Fruit fly (Drosophila melanogaster) whole organism, prepupa: ENCODE data around the gene ome.
A peak's percentile ranks its signal among the peaks of the same experiment; 100 is the strongest.

Experiments
- Blimp-1 ChIP-seq: fragments of 200-800 bp; sonication (Bioruptor generic); optimal IDR thresholded peaks from 3 replicates; lab custom pipeline; 2017; ENCODE audit warnings: missing biosample characterization, missing genetic modification characterization, mild to moderate bottlenecking, moderate library complexity, missing genetic modification reagents
- CG10631 ChIP-seq: fragments of 200-800 bp; sonication (Bioruptor generic); optimal IDR thresholded peaks from 2 replicates; lab custom pipeline; 2016; ENCODE audit warnings: missing biosample characterization, missing genetic modification characterization
- CG10669 ChIP-seq: fragments of 200-800 bp; sonication (Bioruptor generic); optimal IDR thresholded peaks from 3 replicates; lab custom pipeline; 2018; ENCODE audit warnings: missing biosample characterization, mild to moderate bottlenecking, missing genetic modification characterization, moderate library complexity
- CG11762 ChIP-seq: fragments of 200-800 bp; sonication (Bioruptor generic); optimal IDR thresholded peaks from 3 replicates; lab custom pipeline; 2016; ENCODE audit warnings: missing biosample characterization, missing genetic modification characterization; ENCODE audit not compliant: insufficient read depth
- CG15336 ChIP-seq: fragments of 200-800 bp; sonication (Bioruptor generic); IDR thresholded peaks from 2 replicates; pipeline ENCODE4 v1.3.6; 2022; ENCODE audit warnings: missing biosample characterization, missing genetic modification characterization
- CG1621 ChIP-seq: fragments of 200-800 bp; sonication (Bioruptor generic); optimal IDR thresholded peaks from 3 replicates; lab custom pipeline; 2018; ENCODE audit warnings: missing biosample characterization, mild to moderate bottlenecking, missing genetic modification characterization
- CG16779 ChIP-seq: fragments of 200-800 bp; sonication (Bioruptor generic); optimal IDR thresholded peaks from 3 replicates; lab custom pipeline; 2017; ENCODE audit warnings: missing biosample characterization, mild to moderate bottlenecking, missing genetic modification characterization
- CG3032 ChIP-seq: fragments of 200-800 bp; optimal IDR thresholded peaks from 2 replicates; lab custom pipeline; 2019; ENCODE audit warnings: missing biosample characterization, mild to moderate bottlenecking, missing genetic modification characterization, moderate library complexity
- CG32006 ChIP-seq: fragments of 200-800 bp; sonication (Bioruptor generic); optimal IDR thresholded peaks from 3 replicates; lab custom pipeline; 2017; ENCODE audit warnings: missing biosample characterization, mild to moderate bottlenecking, missing genetic modification characterization
- CG34406 ChIP-seq: fragments of 200-800 bp; sonication (Bioruptor generic); optimal IDR thresholded peaks from 3 replicates; lab custom pipeline; 2016; ENCODE audit warnings: missing biosample characterization, missing genetic modification characterization
- CG3919 ChIP-seq: fragments of 200-800 bp; sonication (Bioruptor generic); optimal IDR thresholded peaks from 3 replicates; lab custom pipeline; 2016; ENCODE audit warnings: missing biosample characterization, missing genetic modification characterization
- CG4318 ChIP-seq: fragments of 200-800 bp; sonication (Bioruptor generic); optimal IDR thresholded peaks from 3 replicates; lab custom pipeline; 2017; ENCODE audit warnings: missing biosample characterization, mild to moderate bottlenecking, missing genetic modification characterization
- CG6163 ChIP-seq: fragments of 200-800 bp; sonication (Bioruptor generic); IDR thresholded peaks from 3 replicates; pipeline ENCODE4 v1.3.6; 2022; ENCODE audit warnings: missing biosample characterization, missing genetic modification characterization
- CG6276 ChIP-seq: fragments of 200-800 bp; sonication (Bioruptor generic); optimal IDR thresholded peaks from 2 replicates; lab custom pipeline; 2017; ENCODE audit warnings: missing biosample characterization, mild to moderate bottlenecking, missing genetic modification characterization
- CG6792 ChIP-seq: fragments of 200-800 bp; sonication (Bioruptor generic); optimal IDR thresholded peaks from 3 replicates; lab custom pipeline; 2016; ENCODE audit warnings: missing biosample characterization, missing genetic modification characterization
- CG6808 ChIP-seq: fragments of 200-800 bp; sonication (Bioruptor generic); optimal IDR thresholded peaks from 3 replicates; lab custom pipeline; 2017; ENCODE audit warnings: missing biosample characterization, missing genetic modification characterization, mild to moderate bottlenecking, moderate library complexity, missing genetic modification reagents
- CG7368 ChIP-seq: fragments of 200-800 bp; sonication (Bioruptor generic); optimal IDR thresholded peaks from 3 replicates; lab custom pipeline; 2016; ENCODE audit warnings: missing biosample characterization, missing genetic modification characterization
- CG8119 ChIP-seq: fragments of 200-800 bp; sonication (Bioruptor generic); IDR thresholded peaks from 3 replicates; pipeline ENCODE4 v1.3.6; 2022; ENCODE audit warnings: missing biosample characterization, missing genetic modification characterization
- CG9139 ChIP-seq: fragments of 200-800 bp; sonication (Bioruptor generic); optimal IDR thresholded peaks from 3 replicates; lab custom pipeline; 2017; ENCODE audit warnings: missing biosample characterization, mild to moderate bottlenecking, missing genetic modification characterization
- Eip75B ChIP-seq: fragments of 200-800 bp; sonication (Bioruptor generic); optimal IDR thresholded peaks from 3 replicates; lab custom pipeline; 2016; ENCODE audit warnings: missing biosample characterization, missing genetic modification characterization
- Eip78C ChIP-seq: fragments of 200-800 bp; sonication (Bioruptor generic); peaks from one replicate; lab custom pipeline; 2016; ENCODE audit warnings: missing biosample characterization, missing genetic modification characterization
- Eip93F ChIP-seq: fragments of 200-800 bp; sonication (Bioruptor generic); optimal IDR thresholded peaks from 2 replicates; lab custom pipeline; 2016; ENCODE audit warnings: missing biosample characterization, mild to moderate bottlenecking, missing genetic modification characterization
- Ets96B ChIP-seq: fragments of 200-800 bp; optimal IDR thresholded peaks from 2 replicates; lab custom pipeline; 2019; ENCODE audit warnings: missing biosample characterization, mild to moderate bottlenecking, missing genetic modification characterization, moderate library complexity
- Gug ChIP-seq: fragments of 200-800 bp; sonication (Bioruptor generic); IDR thresholded peaks from 2 replicates; pipeline ENCODE4 v1.3.6; 2022; ENCODE audit warnings: missing biosample characterization, missing genetic modification characterization
- Hr39 ChIP-seq: fragments of 200-800 bp; sonication (Bioruptor generic); optimal IDR thresholded peaks from 2 replicates; lab custom pipeline; 2016; ENCODE audit warnings: missing biosample characterization, missing genetic modification characterization
- Lpt ChIP-seq: fragments of 200-800 bp; sonication (Bioruptor generic); optimal IDR thresholded peaks from 3 replicates; lab custom pipeline; 2016; ENCODE audit warnings: missing biosample characterization, missing genetic modification characterization
- Met ChIP-seq: fragments of 200-800 bp; sonication (Bioruptor generic); optimal IDR thresholded peaks from 3 replicates; lab custom pipeline; 2016; ENCODE audit warnings: missing biosample characterization, missing genetic modification characterization
- OdsH ChIP-seq: fragments of 200-800 bp; sonication (Bioruptor generic); optimal IDR thresholded peaks from 3 replicates; lab custom pipeline; 2016; ENCODE audit warnings: missing biosample characterization, missing genetic modification characterization
- Smox ChIP-seq: fragments of 200-800 bp; sonication (Bioruptor generic); optimal IDR thresholded peaks from 3 replicates; lab custom pipeline; 2016; ENCODE audit warnings: missing biosample characterization, missing genetic modification characterization
- Sox15 ChIP-seq: fragments of 200-800 bp; sonication (Bioruptor generic); optimal IDR thresholded peaks from 3 replicates; lab custom pipeline; 2016; ENCODE audit warnings: missing biosample characterization, missing genetic modification characterization
- achi ChIP-seq: fragments of 200-800 bp; sonication (Bioruptor generic); optimal IDR thresholded peaks from 3 replicates; lab custom pipeline; 2016; ENCODE audit warnings: missing biosample characterization, missing genetic modification characterization
- acj6 ChIP-seq: fragments of 200-800 bp; sonication (Bioruptor generic); optimal IDR thresholded peaks from 3 replicates; lab custom pipeline; 2016; ENCODE audit warnings: missing biosample characterization, missing genetic modification characterization
- cyc ChIP-seq: fragments of 200-800 bp; sonication (Bioruptor generic); optimal IDR thresholded peaks from 3 replicates; lab custom pipeline; 2016; ENCODE audit warnings: missing biosample characterization, missing genetic modification characterization
- dac ChIP-seq: fragments of 200-800 bp; sonication (Bioruptor generic); optimal IDR thresholded peaks from 2 replicates; lab custom pipeline; 2017; ENCODE audit warnings: missing biosample characterization, mild to moderate bottlenecking, missing genetic modification characterization
- dsx ChIP-seq: fragments of 200-800 bp; optimal IDR thresholded peaks from 3 replicates; lab custom pipeline; 2019; ENCODE audit warnings: missing biosample characterization, mild to moderate bottlenecking, missing genetic modification characterization, moderate library complexity; ENCODE audit not compliant: poor library complexity, severe bottlenecking
- esn ChIP-seq: fragments of 200-800 bp; sonication (Bioruptor generic); optimal IDR thresholded peaks from 2 replicates; lab custom pipeline; 2016; ENCODE audit warnings: missing biosample characterization, mild to moderate bottlenecking, missing genetic modification characterization, moderate library complexity
- fd59A ChIP-seq: fragments of 200-800 bp; sonication (Bioruptor generic); optimal IDR thresholded peaks from 2 replicates; lab custom pipeline; 2017; ENCODE audit warnings: missing biosample characterization, mild to moderate bottlenecking, missing genetic modification characterization, missing genetic modification reagents
- fkh ChIP-seq: fragments of 200-800 bp; sonication (Bioruptor generic); optimal IDR thresholded peaks from 3 replicates; lab custom pipeline; 2017; ENCODE audit warnings: missing biosample characterization, mild to moderate bottlenecking, missing genetic modification characterization, moderate library complexity
- lz ChIP-seq: fragments of 200-800 bp; sonication (Bioruptor generic); optimal IDR thresholded peaks from 3 replicates; lab custom pipeline; 2016; ENCODE audit warnings: missing biosample characterization, missing genetic modification characterization
- net ChIP-seq: fragments of 200-800 bp; sonication (Bioruptor generic); optimal IDR thresholded peaks from 3 replicates; lab custom pipeline; 2016; ENCODE audit warnings: missing biosample characterization, missing genetic modification characterization
- pdm3 ChIP-seq: fragments of 200-800 bp; sonication (Bioruptor generic); optimal IDR thresholded peaks from 3 replicates; lab custom pipeline; 2016; ENCODE audit warnings: missing biosample characterization, missing genetic modification characterization
- svp ChIP-seq: fragments of 200-800 bp; sonication (Bioruptor generic); peaks from one replicate; lab custom pipeline; 2016; ENCODE audit warnings: missing biosample characterization, missing genetic modification characterization
- vri ChIP-seq: fragments of 200-800 bp; sonication (Bioruptor generic); optimal IDR thresholded peaks from 3 replicates; lab custom pipeline; 2016; ENCODE audit warnings: missing biosample characterization, mild to moderate bottlenecking, missing genetic modification characterization

Gene ome

dm6 chr3L:14781082-14781862 lies 108.6 kb downstream of the ome start (continued):
- TF ChIP-seq Ets96B (tag; lab: Kevin White, UChicago), result peak; percentile 5
- TF ChIP-seq fd59A, result no peak
- TF ChIP-seq Hr39 (GFP tag; lab: Kevin White, UChicago), result peak; percentile 56
- peak; percentile 55 for TF ChIP-seq CG8119
- peak; percentile 43 for TF ChIP-seq CG1621 (tag; lab: Kevin White, UChicago)
- peak; percentile 78 for TF ChIP-seq CG6808 (GFP tag; lab: Kevin White, UChicago)
- peak; percentile 46 for TF ChIP-seq vri (GFP tag; lab: Kevin White, UChicago)
- TF ChIP-seq Gug (GFP tag; lab: Robert Waterston, UW), result no peak
- peak; percentile 43 for TF ChIP-seq CG10669 (GFP tag; lab: Kevin White, UChicago)
- TF ChIP-seq Sox15 (GFP tag; lab: Kevin White, UChicago), result peak; percentile 53
- TF ChIP-seq CG34406 (GFP tag; lab: Kevin White, UChicago), result peak; percentile 72
- peak; percentile 84 for TF ChIP-seq CG9139 (GFP tag; lab: Kevin White, UChicago)
- TF ChIP-seq achi (GFP tag; lab: Kevin White, UChicago), result peak; percentile 53
- TF ChIP-seq cyc (GFP tag; lab: Kevin White, UChicago), result peak; percentile 59
- TF ChIP-seq Blimp-1 (GFP tag; lab: Kevin White, UChicago), result peak; percentile 30
- TF ChIP-seq fkh (GFP tag; lab: Kevin White, UChicago), result peak; percentile 88
- no peak for TF ChIP-seq dac (GFP tag; lab: Kevin White, UChicago)
- peak; percentile 80 for TF ChIP-seq esn (GFP tag; lab: Kevin White, UChicago)
- TF ChIP-seq OdsH (GFP tag; lab: Kevin White, UChicago), result peak; percentile 63
- TF ChIP-seq Eip78C (GFP tag; lab: Kevin White, UChicago), result peak; percentile 87
- TF ChIP-seq Met (GFP tag; lab: Kevin White, UChicago), result peak; percentile 61
- peak; percentile 82 for TF ChIP-seq Lpt (GFP tag; lab: Kevin White, UChicago)
- peak; percentile 13 for TF ChIP-seq CG4318 (GFP tag; lab: Kevin White, UChicago)
- peak; percentile 52 for TF ChIP-seq CG6276
- no peak for TF ChIP-seq CG7368 (GFP tag; lab: Kevin White, UChicago)
- TF ChIP-seq CG16779 (tag; lab: Kevin White, UChicago), result peak; percentile 59
- no peak for TF ChIP-seq Eip93F
- TF ChIP-seq pdm3, result peak; percentile 56
- peak; percentile 68 for TF ChIP-seq dsx (GFP tag; lab: Kevin White, UChicago)
- peak; percentile 89 for TF ChIP-seq svp (GFP tag; lab: Kevin White, UChicago)
- TF ChIP-seq CG11762 (GFP tag; lab: Kevin White, UChicago), result peak; percentile 53
- TF ChIP-seq acj6, result peak; percentile 63
- peak; percentile 66 for TF ChIP-seq CG10631 (GFP tag; lab: Kevin White, UChicago)
- TF ChIP-seq CG32006 (GFP tag; lab: Kevin White, UChicago), result peak; percentile 82
- peak; percentile 65 for TF ChIP-seq CG6792 (GFP tag; lab: Kevin White, UChicago)
- peak; percentile 39 for TF ChIP-seq CG3032 (tag; lab: Kevin White, UChicago)
- peak; percentile 62 for TF ChIP-seq Eip75B (GFP tag; lab: Kevin White, UChicago)

dm6 chr3L:14781863-14782218 lies 109.2 kb downstream of the ome start:
- TF ChIP-seq CG32006 (GFP tag; lab: Kevin White, UChicago) (no peak), CG3919 (GFP tag; lab: Kevin White, UChicago) (no peak), acj6 (no peak), CG7368 (GFP tag; lab: Kevin White, UChicago) (no peak), CG4318 (GFP tag; lab: Kevin White, UChicago) (no peak), CG15336 (GFP tag; lab: Robert Waterston, UW) (no peak), esn (GFP tag; lab: Kevin White, UChicago) (no peak), CG6163 (GFP tag; lab: Robert Waterston, UW) (no peak), lz (GFP tag; lab: Kevin White, UChicago) (no peak), CG34406 (GFP tag; lab: Kevin White, UChicago) (no peak), net (GFP tag; lab: Kevin White, UChicago) (no peak), Sox15 (GFP tag; lab: Kevin White, UChicago) (no peak), Met (GFP tag; lab: Kevin White, UChicago) (no peak), Eip93F (no peak), Eip75B (GFP tag; lab: Kevin White, UChicago) (no peak), achi (GFP tag; lab: Kevin White, UChicago) (no peak), vri (GFP tag; lab: Kevin White, UChicago) (no peak), Smox (GFP tag; lab: Kevin White, UChicago) (no peak), CG11762 (GFP tag; lab: Kevin White, UChicago) (no peak)
